Worm (Caenorhabditis elegans): ENCODE results near the gene egrh-1.

DNA sequence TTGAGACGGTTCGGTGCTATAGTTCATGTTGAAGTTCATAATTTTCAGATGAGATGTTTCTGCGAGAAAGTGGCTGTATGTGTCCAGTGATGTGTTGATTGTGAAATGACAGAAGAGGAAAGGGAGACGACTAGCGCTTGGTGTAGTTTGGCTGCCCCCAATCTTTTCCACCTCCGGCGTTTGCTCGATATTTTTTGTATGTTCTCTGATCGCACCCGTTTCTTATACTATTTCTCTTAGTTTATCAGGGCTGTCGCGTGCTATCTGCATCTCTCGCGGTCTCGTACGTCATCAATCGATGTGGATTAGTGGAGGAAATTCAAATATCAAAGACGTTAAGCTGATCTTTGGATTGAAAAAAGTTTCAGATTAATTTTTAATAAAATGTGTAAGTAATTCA is 35.0 kb upstream of the egrh-1 start, which contains the start of gene atf-4:
- no peak for TF ChIP-seq him-1 (tag; optimal IDR thresholded peaks at IDR 0.05)
- no peak for TF ChIP-seq dao-5 (tag; optimal IDR thresholded peaks at IDR 0.05)
- peak; percentile 43 for TF ChIP-seq W03F9.2 (tag; optimal IDR thresholded peaks at IDR 0.05)
